Worm (Caenorhabditis elegans) whole organism, L3 larva: ENCODE results near the gene T11G6.4.

ENCODE experiments used
- R02D3.7 ChIP-seq: fragments of 150-350 bp; optimal IDR thresholded peaks from 2 replicates; lab custom pipeline; 2014; ENCODE audit warnings: missing biosample characterization, missing genetic modification characterization
- aly-2 ChIP-seq: fragments of 150-350 bp; optimal IDR thresholded peaks from 2 replicates; lab custom pipeline; 2014; ENCODE audit warnings: missing biosample characterization, missing genetic modification characterization
- ceh-16 ChIP-seq: sonication (generic microtip); optimal IDR thresholded peaks from 2 replicates; lab custom pipeline; 2017; ENCODE audit warnings: missing biosample characterization, missing genetic modification characterization
- ceh-28 ChIP-seq: fragments of 150-350 bp; optimal IDR thresholded peaks from 2 replicates; lab custom pipeline; 2014; ENCODE audit warnings: missing biosample characterization, missing genetic modification reagents, missing genetic modification characterization
- ceh-82 ChIP-seq: fragments of 150-350 bp; optimal IDR thresholded peaks from 2 replicates; lab custom pipeline; 2014; ENCODE audit warnings: missing biosample characterization, missing genetic modification characterization
- daf-12 ChIP-seq: fragments of 150-350 bp; optimal IDR thresholded peaks from 2 replicates; lab custom pipeline; 2014; ENCODE audit warnings: missing biosample characterization, missing genetic modification reagents, missing genetic modification characterization
- egl-5 ChIP-seq: fragments of 150-350 bp; optimal IDR thresholded peaks from 2 replicates; lab custom pipeline; 2017; ENCODE audit warnings: missing biosample characterization, missing genetic modification reagents, missing genetic modification characterization, inconsistent platforms
- elt-1 ChIP-seq: fragments of 150-350 bp; optimal IDR thresholded peaks from 2 replicates; lab custom pipeline; 2014; ENCODE audit warnings: missing biosample characterization, missing genetic modification characterization
- elt-2 ChIP-seq: sonication (generic microtip); optimal IDR thresholded peaks from 2 replicates; lab custom pipeline; 2016; ENCODE audit warnings: missing genetic modification reagents, mild to moderate bottlenecking, missing genetic modification characterization, missing compliant biosample characterization
- elt-3 ChIP-seq, 3 experiments: fragments of 150-350 bp in 1 of 3; sonication (generic microtip) in 2 of 3; optimal IDR thresholded peaks; 2 replicates in 2 of 3; 4 replicates in 1 of 3; lab custom pipeline; 2014 to 2017; ENCODE audit warnings: missing biosample characterization in 3 of 3, missing genetic modification characterization in 3 of 3
- eor-1 ChIP-seq, 2 experiments: fragments of 150-350 bp; optimal IDR thresholded peaks; 2 replicates each; lab custom pipeline; 2014 to 2018; ENCODE audit warnings: missing biosample characterization in 2 of 2, missing genetic modification characterization in 2 of 2
- fkh-10 ChIP-seq: sonication (generic microtip); optimal IDR thresholded peaks from 2 replicates; lab custom pipeline; 2017; ENCODE audit warnings: missing biosample characterization, missing genetic modification reagents, missing genetic modification characterization
- fkh-2 ChIP-seq: fragments of 150-350 bp; optimal IDR thresholded peaks from 2 replicates; lab custom pipeline; 2014; ENCODE audit warnings: missing biosample characterization, missing genetic modification reagents, missing genetic modification characterization
- jun-1 ChIP-seq: fragments of 150-350 bp; optimal IDR thresholded peaks from 2 replicates; lab custom pipeline; 2014; ENCODE audit warnings: missing biosample characterization, missing genetic modification reagents, missing genetic modification characterization
- lin-15B ChIP-seq: fragments of 150-350 bp; optimal IDR thresholded peaks from 2 replicates; lab custom pipeline; 2014; ENCODE audit warnings: missing biosample characterization, missing genetic modification characterization
- lin-39 ChIP-seq: fragments of 150-350 bp; optimal IDR thresholded peaks from 2 replicates; lab custom pipeline; 2018; ENCODE audit warnings: missing biosample characterization, missing genetic modification reagents, missing genetic modification characterization
- lsy-12 ChIP-seq: sonication (generic microtip); optimal IDR thresholded peaks from 2 replicates; lab custom pipeline; 2016; ENCODE audit warnings: mild to moderate bottlenecking, missing genetic modification characterization, missing compliant biosample characterization
- mml-1 ChIP-seq: fragments of 150-350 bp; sonication (generic microtip); optimal IDR thresholded peaks from 3 replicates; lab custom pipeline; 2014; ENCODE audit warnings: missing biosample characterization, missing genetic modification characterization
- nhr-11 ChIP-seq: fragments of 150-350 bp; optimal IDR thresholded peaks from 2 replicates; lab custom pipeline; 2014; ENCODE audit warnings: missing biosample characterization, missing genetic modification characterization
- nhr-12 ChIP-seq: fragments of 150-350 bp; optimal IDR thresholded peaks from 2 replicates; lab custom pipeline; 2014; ENCODE audit warnings: missing biosample characterization, missing genetic modification characterization
- nhr-23 ChIP-seq: fragments of 150-350 bp; optimal IDR thresholded peaks from 2 replicates; lab custom pipeline; 2014; ENCODE audit warnings: missing biosample characterization, missing genetic modification reagents, missing genetic modification characterization
- nhr-237 ChIP-seq: fragments of 150-350 bp; optimal IDR thresholded peaks from 2 replicates; lab custom pipeline; 2014; ENCODE audit warnings: missing biosample characterization, missing genetic modification characterization
- nhr-25 ChIP-seq: sonication (generic microtip); optimal IDR thresholded peaks from 2 replicates; lab custom pipeline; 2017; ENCODE audit warnings: missing biosample characterization, missing genetic modification characterization
- nhr-28 ChIP-seq: fragments of 150-350 bp; optimal IDR thresholded peaks from 2 replicates; lab custom pipeline; 2014; ENCODE audit warnings: missing biosample characterization, missing genetic modification characterization
- nhr-67 ChIP-seq: fragments of 150-350 bp; optimal IDR thresholded peaks from 2 replicates; lab custom pipeline; 2014; ENCODE audit warnings: missing biosample characterization, missing genetic modification characterization
- nhr-77 ChIP-seq: fragments of 150-350 bp; optimal IDR thresholded peaks from 2 replicates; lab custom pipeline; 2014; ENCODE audit warnings: missing biosample characterization, missing genetic modification characterization
- pha-4 ChIP-seq: fragments of 150-350 bp; optimal IDR thresholded peaks from 2 replicates; lab custom pipeline; 2014; ENCODE audit warnings: missing biosample characterization, missing genetic modification reagents, missing genetic modification characterization
- sea-2 ChIP-seq: fragments of 150-350 bp; sonication (generic microtip); optimal IDR thresholded peaks from 4 replicates; lab custom pipeline; 2014; ENCODE audit warnings: missing biosample characterization, missing genetic modification reagents, missing genetic modification characterization
- skn-1 ChIP-seq: fragments of 150-350 bp; optimal IDR thresholded peaks from 2 replicates; lab custom pipeline; 2014; ENCODE audit warnings: missing biosample characterization, missing genetic modification characterization
- snpc-4 ChIP-seq: fragments of 150-350 bp; optimal IDR thresholded peaks from 2 replicates; lab custom pipeline; 2014; ENCODE audit warnings: missing biosample characterization, missing genetic modification characterization
- tbx-2 ChIP-seq: sonication (generic microtip); optimal IDR thresholded peaks from 2 replicates; lab custom pipeline; 2016; ENCODE audit warnings: mild to moderate bottlenecking, missing genetic modification characterization, missing compliant biosample characterization
- unc-39 ChIP-seq: sonication (generic microtip); optimal IDR thresholded peaks from 4 replicates; lab custom pipeline; 2017; ENCODE audit warnings: missing biosample characterization, missing genetic modification characterization
- unc-62 ChIP-seq: fragments of 150-350 bp; sonication (generic microtip); optimal IDR thresholded peaks from 4 replicates; lab custom pipeline; 2014; ENCODE audit warnings: missing biosample characterization, missing genetic modification reagents, missing genetic modification characterization
- ztf-4 ChIP-seq: fragments of 150-350 bp; optimal IDR thresholded peaks from 2 replicates; lab custom pipeline; 2014; ENCODE audit warnings: missing biosample characterization, missing genetic modification characterization

The T11G6.4 gene

ce11 chrIV:10880264-10880663, 28.5 kb upstream of the T11G6.4 start, which contains the start of gene fipr-15:
TSS of gene fipr-15 (plus strand) at chrIV:10880564.
- TF ChIP-seq pha-4 (tag; lab: Kevin White, UChicago) (no peak), ceh-28 (tag; lab: Kevin White, UChicago) (no peak), snpc-4 (tag; lab: Kevin White, UChicago) (no peak), daf-12 (tag; lab: Kevin White, UChicago) (no peak), nhr-77 (tag; lab: Kevin White, UChicago) (no peak), nhr-12 (no peak), sea-2 (GFP tag; lab: Kevin White, UChicago) (no peak), nhr-28 (tag; lab: Kevin White, UChicago) (no peak)

- TF ChIP-seq eor-1 (tag; optimal IDR thresholded peaks at IDR 0.05; lab: Kevin White, UChicago) (no peak), nhr-25 (tag; lab: Kevin White, UChicago) (no peak), sea-2 (GFP tag; lab: Kevin White, UChicago) (no peak), ceh-16 (tag; lab: Kevin White, UChicago) (no peak), aly-2 (tag; lab: Kevin White, UChicago) (no peak), fkh-10 (GFP tag; lab: Kevin White, UChicago) (no peak), snpc-4 (tag; lab: Kevin White, UChicago) (no peak)
- TF ChIP-seq, all 47 proteins: peak for 0
Observed at ce11 chrIV:10879542-10879941, 27.8 kb upstream of the T11G6.4 start, which contains the start of gene sdz-13. TSS of gene sdz-13 (minus strand) at chrIV:10879642.

- no peak for TF ChIP-seq fkh-2 (tag; lab: Kevin White, UChicago)
- TF ChIP-seq nhr-11 (tag; lab: Kevin White, UChicago): no peak
- no peak for TF ChIP-seq eor-1 (tag; optimal IDR thresholded peaks at IDR 0.05; lab: Kevin White, UChicago)
- TF ChIP-seq R02D3.7 (tag; lab: Kevin White, UChicago): no peak
- no peak for TF ChIP-seq lsy-12 (tag; lab: Kevin White, UChicago)
- no peak for TF ChIP-seq ceh-16 (tag; lab: Kevin White, UChicago)
- no peak for TF ChIP-seq unc-62 (GFP tag; lab: Kevin White, UChicago)
- TF ChIP-seq tbx-2: no peak
Observed at ce11 chrIV:10876844-10877243, 25.1 kb upstream of the T11G6.4 start, which contains the start of gene fipr-14. TSS of gene fipr-14 (plus strand) at chrIV:10877144.

ce11 chrIV:10874527-10874926, 22.8 kb upstream of the T11G6.4 start, which contains the start of gene F13E9.12:
TSS of gene F13E9.12 (minus strand) at chrIV:10874627.
- peak; percentile 35 for TF ChIP-seq elt-1 (tag; lab: Kevin White, UChicago)
- no peak for TF ChIP-seq pha-4 (tag; lab: Kevin White, UChicago)
- TF ChIP-seq tbx-2: no peak
- TF ChIP-seq fkh-2 (tag; lab: Kevin White, UChicago): no peak
- TF ChIP-seq egl-5 (tag; lab: Kevin White, UChicago): no peak

- no peak for TF ChIP-seq ztf-4 (tag; lab: Kevin White, UChicago)
- TF ChIP-seq lin-39 (tag; lab: Kevin White, UChicago): no peak
- TF ChIP-seq nhr-237: no peak
- no peak for TF ChIP-seq mml-1 (tag; lab: Kevin White, UChicago)
- TF ChIP-seq tbx-2: no peak
- TF ChIP-seq elt-3 (tag; optimal IDR thresholded peaks at IDR 0.05; lab: Kevin White, UChicago): no peak
- TF ChIP-seq egl-5 (tag; lab: Kevin White, UChicago): no peak
- no peak for TF ChIP-seq unc-39 (tag; lab: Kevin White, UChicago)
- TF ChIP-seq unc-62 (GFP tag; lab: Kevin White, UChicago): no peak
- no peak for TF ChIP-seq skn-1 (tag; lab: Kevin White, UChicago)
- no peak for TF ChIP-seq nhr-11 (tag; lab: Kevin White, UChicago)
- no peak for TF ChIP-seq nhr-67 (tag; lab: Kevin White, UChicago)
- no peak for TF ChIP-seq snpc-4 (tag; lab: Kevin White, UChicago)
- TF ChIP-seq nhr-23 (tag; lab: Kevin White, UChicago): no peak
- no peak for TF ChIP-seq elt-2
- no peak for TF ChIP-seq jun-1 (tag; lab: Kevin White, UChicago)
- TF ChIP-seq lin-15B (tag; lab: Kevin White, UChicago): no peak
- no peak for TF ChIP-seq ceh-82 (tag; lab: Kevin White, UChicago)
- no peak for TF ChIP-seq lsy-12 (tag; lab: Kevin White, UChicago)
Observed at ce11 chrIV:10870158-10870557, 18.4 kb upstream of the T11G6.4 start.
